Worm (Caenorhabditis elegans): Measurements from ENCODE around the gene cpf-2.
A peak's percentile ranks its signal among the peaks of the same experiment; 100 is the strongest.

cpf-2 gene

DNA sequence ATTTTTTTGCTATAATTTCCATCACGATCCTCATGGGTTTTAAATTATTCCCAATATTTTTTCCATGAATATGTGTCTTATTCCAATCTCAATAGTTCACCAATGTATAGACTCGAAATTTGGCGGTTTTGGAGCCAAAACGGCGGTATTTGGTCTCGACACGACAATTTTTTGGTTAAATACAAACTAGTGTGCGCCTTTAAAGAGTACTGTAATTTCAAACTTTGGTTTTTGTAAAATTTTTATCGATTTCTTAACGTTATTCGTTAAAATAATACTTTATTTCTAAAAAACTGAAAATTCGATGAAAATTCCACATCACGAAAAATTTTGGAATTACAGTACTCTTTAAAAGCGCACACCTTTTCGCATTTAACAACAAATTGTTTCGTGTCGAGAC lies 46.0 kb upstream of the cpf-2 start:
- TF ChIP-seq snpc-4 (tag; optimal IDR thresholded peaks at IDR 0.05) (no peak), sptf-1 (tag; optimal IDR thresholded peaks at IDR 0.05) (no peak), mab-5 (tag; optimal IDR thresholded peaks at IDR 0.05) (no peak), nhr-12 (tag; optimal IDR thresholded peaks at IDR 0.05) (no peak), drap-1 (GFP tag; optimal IDR thresholded peaks at IDR 0.05) (no peak), nhr-2 (tag; optimal IDR thresholded peaks at IDR 0.05) (no peak), cnd-1 (tag; optimal IDR thresholded peaks at IDR 0.05) (no peak), elt-1 (tag; optimal IDR thresholded peaks at IDR 0.05; ENCODE audit: borderline replicate concordance, insufficient read depth) (no peak), flh-1 (GFP tag; optimal IDR thresholded peaks at IDR 0.05) (no peak), bed-3 (GFP tag; optimal IDR thresholded peaks at IDR 0.05) (no peak), unc-39 (tag; optimal IDR thresholded peaks at IDR 0.05) (no peak), nhr-237 (tag; optimal IDR thresholded peaks at IDR 0.05) (no peak), ceh-83 (GFP tag; optimal IDR thresholded peaks at IDR 0.05) (no peak), tbx-8 (GFP tag; optimal IDR thresholded peaks at IDR 0.05) (no peak), lin-32 (GFP tag; optimal IDR thresholded peaks at IDR 0.05) (no peak), ceh-43 (GFP tag; optimal IDR thresholded peaks at IDR 0.05) (no peak), nhr-76 (tag; optimal IDR thresholded peaks at IDR 0.05) (no peak), mls-2 (tag; optimal IDR thresholded peaks at IDR 0.05) (no peak), ham-2 (GFP tag; optimal IDR thresholded peaks at IDR 0.05) (no peak)

DNA sequence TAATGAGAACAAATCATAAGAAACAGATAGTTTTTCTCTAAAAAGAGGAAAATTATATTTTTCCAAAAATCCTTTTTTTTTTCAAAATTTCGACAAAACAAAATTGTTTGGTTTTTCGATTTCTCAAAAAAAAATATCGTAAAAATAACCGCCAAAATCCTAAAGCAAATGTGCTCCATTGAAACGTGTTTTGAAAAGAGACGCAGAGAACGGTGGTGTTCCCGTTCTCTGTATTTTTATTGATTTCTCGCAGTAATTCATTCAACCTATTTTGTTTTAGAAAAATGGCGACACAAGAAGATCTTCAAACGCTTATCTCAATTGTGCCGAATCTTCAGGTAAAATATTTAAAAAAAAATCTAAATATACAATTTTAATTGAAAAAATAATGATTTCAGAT lies 45.1 kb upstream of the cpf-2 start, which contains the start of gene Y43F4B.10:
Y43F4B.10 (plus strand) TSS at position 281 of the 400 bp plus-strand sequence.
- TF ChIP-seq ham-2 (GFP tag; optimal IDR thresholded peaks at IDR 0.05) (no peak), cnd-1 (tag; optimal IDR thresholded peaks at IDR 0.05) (no peak), ceh-39 (tag; optimal IDR thresholded peaks at IDR 0.05) (peak; percentile 79), nhr-237 (tag; optimal IDR thresholded peaks at IDR 0.05) (peak; percentile 24), ztf-11 (tag; optimal IDR thresholded peaks at IDR 0.05) (no peak), mep-1 (tag; optimal IDR thresholded peaks at IDR 0.05) (peak; percentile 28), ces-1 (GFP tag; optimal IDR thresholded peaks at IDR 0.05) (peak; percentile 65), lsy-2 (tag; optimal IDR thresholded peaks at IDR 0.05) (peak; percentile 25)

DNA sequence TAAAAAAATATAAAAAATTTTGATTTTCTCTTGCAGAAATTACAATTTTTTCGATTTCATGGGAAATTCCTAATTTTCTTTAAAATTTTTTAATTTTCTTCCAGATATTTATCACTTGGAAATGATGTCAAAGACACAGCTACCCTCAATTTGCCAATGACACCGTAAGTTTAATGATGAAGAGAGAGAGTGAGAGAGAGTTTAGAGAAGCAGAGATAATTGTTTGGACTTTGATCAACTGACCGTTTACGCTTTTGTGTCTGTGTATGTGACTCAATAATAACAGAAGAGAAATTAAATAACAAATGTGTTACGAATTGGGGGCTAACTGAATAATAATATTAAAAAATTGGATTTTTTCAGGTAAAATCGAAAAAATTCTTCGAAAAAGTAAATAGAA lies 41.9 kb upstream of the cpf-2 start:
- TF ChIP-seq tbx-8 (GFP tag; optimal IDR thresholded peaks at IDR 0.05), result no peak
- TF ChIP-seq nhr-237 (tag; optimal IDR thresholded peaks at IDR 0.05), result peak; percentile 14

DNA sequence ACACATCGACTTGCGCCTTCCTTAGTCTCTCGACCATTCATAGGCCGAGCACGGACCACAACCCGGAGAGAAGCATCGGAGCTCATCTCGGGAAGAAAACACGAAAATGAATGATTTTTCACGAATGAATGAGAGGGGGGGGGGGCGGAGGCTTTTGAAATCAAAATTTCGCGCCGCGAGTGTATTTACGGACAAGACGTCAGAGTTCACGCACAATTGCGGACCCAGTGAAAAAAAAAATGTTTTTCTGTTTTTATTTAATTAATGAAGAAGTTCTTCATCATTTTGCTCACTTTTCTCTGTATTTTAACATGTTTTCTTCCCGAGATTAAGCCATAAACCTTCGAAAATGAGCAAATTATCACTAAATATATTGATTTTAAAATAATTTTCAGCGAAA lies 38.4 kb upstream of the cpf-2 start, which contains the start of the genes klp-19 and slc-36.1:
klp-19 (minus strand) TSS at position 153 of the 400 bp plus-strand sequence.
slc-36.1 (plus strand) TSS at position 396 of the 400 bp plus-strand sequence.
- TF ChIP-seq tbx-8 (GFP tag; optimal IDR thresholded peaks at IDR 0.05) (no peak), unc-62 (GFP tag; optimal IDR thresholded peaks at IDR 0.05) (no peak), sptf-1 (tag; optimal IDR thresholded peaks at IDR 0.05) (peak; percentile 38), M03D4.4 (tag; optimal IDR thresholded peaks at IDR 0.05) (peak; percentile 17), ces-1 (GFP tag; optimal IDR thresholded peaks at IDR 0.05) (peak; percentile 86)

DNA sequence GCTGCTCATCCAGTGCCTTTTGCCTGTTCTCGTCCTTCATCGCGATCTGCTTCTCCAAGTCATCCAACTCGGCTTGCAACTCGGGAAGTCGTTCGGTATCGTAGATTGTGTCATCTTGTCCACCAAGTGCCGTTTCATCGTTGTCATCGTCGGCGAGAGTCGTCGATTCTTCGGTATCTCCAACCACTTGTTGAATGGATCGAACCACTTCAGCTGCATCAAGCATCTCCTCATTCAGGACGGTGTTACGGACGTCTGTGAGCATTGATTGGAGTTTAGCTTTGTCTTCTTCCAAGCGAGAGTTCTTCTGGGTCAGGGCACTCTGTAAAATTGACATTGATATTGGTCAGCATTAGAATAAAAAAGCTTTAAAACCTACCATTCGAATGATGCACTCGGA lies 36.9 kb upstream of the cpf-2 start:
- TF ChIP-seq unc-39 (tag; optimal IDR thresholded peaks at IDR 0.05) (no peak), ceh-43 (GFP tag; optimal IDR thresholded peaks at IDR 0.05) (no peak), nhr-28 (tag; optimal IDR thresholded peaks at IDR 0.05) (no peak), ztf-11 (tag; optimal IDR thresholded peaks at IDR 0.05) (no peak), mab-5 (tag; optimal IDR thresholded peaks at IDR 0.05) (no peak), nhr-2 (tag; optimal IDR thresholded peaks at IDR 0.05) (no peak), hlh-1 (tag; optimal IDR thresholded peaks at IDR 0.05) (no peak), bed-3 (GFP tag; optimal IDR thresholded peaks at IDR 0.05) (no peak), ceh-83 (GFP tag; optimal IDR thresholded peaks at IDR 0.05) (no peak)

DNA sequence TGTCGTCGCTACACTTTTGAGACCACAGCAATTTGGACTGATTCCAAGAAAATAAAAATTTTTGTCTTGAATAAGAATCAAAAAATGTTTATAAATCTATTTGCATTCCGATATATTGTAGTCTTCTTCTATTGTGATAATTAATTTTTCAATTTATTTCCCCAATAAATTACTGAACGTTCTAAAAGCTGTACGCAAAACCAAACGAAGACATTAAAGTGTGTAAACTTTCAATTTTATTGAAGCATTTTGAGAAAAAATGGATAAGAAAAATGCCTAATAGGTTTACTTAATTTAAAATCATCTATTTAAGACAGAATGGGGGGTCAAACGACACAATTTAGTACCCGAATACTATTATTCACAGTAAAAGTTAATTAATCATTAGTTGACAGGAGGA lies 33.9 kb upstream of the cpf-2 start:
- TF ChIP-seq elt-1 (tag; optimal IDR thresholded peaks at IDR 0.05; ENCODE audit: borderline replicate concordance, insufficient read depth), result no peak
- no peak for TF ChIP-seq blmp-1 (tag; optimal IDR thresholded peaks at IDR 0.05)
- no peak for TF ChIP-seq snpc-4 (tag; optimal IDR thresholded peaks at IDR 0.05)
- no peak for TF ChIP-seq ham-2 (GFP tag; optimal IDR thresholded peaks at IDR 0.05)
- TF ChIP-seq ceh-83 (GFP tag; optimal IDR thresholded peaks at IDR 0.05), result no peak
- no peak for TF ChIP-seq unc-39 (tag; optimal IDR thresholded peaks at IDR 0.05)
- no peak for TF ChIP-seq ceh-43 (GFP tag; optimal IDR thresholded peaks at IDR 0.05)
- no peak for TF ChIP-seq lin-32 (GFP tag; optimal IDR thresholded peaks at IDR 0.05)
- TF ChIP-seq flh-1 (GFP tag; optimal IDR thresholded peaks at IDR 0.05), result no peak
- TF ChIP-seq nhr-2 (tag; optimal IDR thresholded peaks at IDR 0.05), result no peak
- TF ChIP-seq M03D4.4 (tag; optimal IDR thresholded peaks at IDR 0.05), result no peak
- TF ChIP-seq ces-1 (GFP tag; optimal IDR thresholded peaks at IDR 0.05), result no peak
- TF ChIP-seq hlh-1 (tag; optimal IDR thresholded peaks at IDR 0.05), result no peak
- no peak for TF ChIP-seq mab-5 (tag; optimal IDR thresholded peaks at IDR 0.05)
- TF ChIP-seq pha-4 (tag; optimal IDR thresholded peaks at IDR 0.05), result no peak
- no peak for TF ChIP-seq zip-8 (tag; optimal IDR thresholded peaks at IDR 0.05)
